Fruit fly (Drosophila melanogaster) Kc167 (cell line): ENCODE results near the gene CG5897.

ENCODE experiments used
- Myc ChIP-seq: fragments of >200 bp; optimal IDR thresholded peaks from 2 replicates; lab custom pipeline; 2017; ENCODE audit warnings: missing external identifiers
- Sin3A ChIP-seq: fragments of >200 bp; optimal IDR thresholded peaks from 2 replicates; lab custom pipeline; 2018; ENCODE audit warnings: missing external identifiers
- h ChIP-seq: fragments of >200 bp; optimal IDR thresholded peaks from 3 replicates; lab custom pipeline; 2018; ENCODE audit warnings: missing external identifiers
- insv ChIP-seq: fragments of >200 bp; optimal IDR thresholded peaks from 3 replicates; lab custom pipeline; 2018; ENCODE audit warnings: missing external identifiers
- psq ChIP-seq: fragments of >200 bp; optimal IDR thresholded peaks from 2 replicates; lab custom pipeline; 2017; ENCODE audit warnings: missing external identifiers
- ttk ChIP-seq: sonication (Bioruptor generic); optimal IDR thresholded peaks from 2 replicates; lab custom pipeline; 2017; ENCODE audit warnings: missing external identifiers

DNA sequence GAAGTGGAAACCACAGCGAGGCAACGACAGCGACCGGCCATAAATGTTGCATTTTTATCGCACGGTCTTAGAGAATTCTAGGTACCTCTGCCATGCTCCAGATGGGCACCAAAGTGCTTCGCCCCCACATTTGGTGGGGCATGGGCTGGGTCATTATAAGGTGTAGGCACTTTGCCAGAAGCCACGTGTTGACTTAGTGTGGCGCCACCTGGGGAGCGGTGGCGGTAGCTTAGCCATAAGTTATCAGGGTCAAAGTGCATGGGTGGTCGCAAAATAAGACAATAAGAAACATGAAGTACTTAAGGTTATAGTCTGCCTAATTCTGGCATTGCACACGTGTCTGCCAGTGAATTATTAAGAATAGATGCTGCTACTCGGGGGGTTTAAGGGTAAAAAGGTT is 4.0 kb upstream of the CG5897 start:
- no peak for TF ChIP-seq Myc
- TF ChIP-seq h = no peak
- TF ChIP-seq psq (lab: Kevin White, UChicago) = no peak
- no peak for TF ChIP-seq ttk
- TF ChIP-seq insv (lab: Kevin White, UChicago) = no peak
- TF ChIP-seq Sin3A = no peak
